Worm (Caenorhabditis elegans) whole organism, L3 larva: Measurements from ENCODE around the gene K01D12.10.

Experiments used
- ama-1 ChIP-seq: fragments of 150-350 bp; optimal IDR thresholded peaks from 2 replicates; lab custom pipeline; 2018
- ceh-9 ChIP-seq: sonication (generic microtip); optimal IDR thresholded peaks from 2 replicates; lab custom pipeline; 2018; ENCODE audit warnings: missing biosample characterization, missing genetic modification characterization
- elt-1 ChIP-seq: fragments of 150-350 bp; optimal IDR thresholded peaks from 2 replicates; lab custom pipeline; 2014; ENCODE audit warnings: missing biosample characterization, missing genetic modification characterization
- elt-3 ChIP-seq, 3 experiments: fragments of 150-350 bp in 1 of 3; sonication (generic microtip) in 2 of 3; optimal IDR thresholded peaks; 2 replicates in 2 of 3; 4 replicates in 1 of 3; lab custom pipeline; 2014 to 2017; ENCODE audit warnings: missing biosample characterization in 3 of 3, missing genetic modification characterization in 3 of 3
- nhr-25 ChIP-seq: sonication (generic microtip); optimal IDR thresholded peaks from 2 replicates; lab custom pipeline; 2017; ENCODE audit warnings: missing biosample characterization, missing genetic modification characterization
- nhr-28 ChIP-seq: fragments of 150-350 bp; optimal IDR thresholded peaks from 2 replicates; lab custom pipeline; 2014; ENCODE audit warnings: missing biosample characterization, missing genetic modification characterization
- nhr-76 ChIP-seq: fragments of 150-350 bp; sonication (generic microtip); optimal IDR thresholded peaks from 5 replicates; lab custom pipeline; 2014; ENCODE audit warnings: missing biosample characterization, missing genetic modification characterization
- pqm-1 ChIP-seq: fragments of 150-350 bp; optimal IDR thresholded peaks from 2 replicates; lab custom pipeline; 2017; ENCODE audit warnings: missing biosample characterization, missing genetic modification characterization, inconsistent platforms
- unc-62 ChIP-seq: fragments of 150-350 bp; sonication (generic microtip); optimal IDR thresholded peaks from 4 replicates; lab custom pipeline; 2014; ENCODE audit warnings: missing biosample characterization, missing genetic modification reagents, missing genetic modification characterization

- TF ChIP-seq unc-62 (GFP tag; lab: Kevin White, UChicago), result no peak
- TF ChIP-seq pqm-1, result peak; percentile 79
- TF ChIP-seq nhr-28 (tag; lab: Kevin White, UChicago), result no peak
- no peak for TF ChIP-seq elt-1 (tag; lab: Kevin White, UChicago)
- no peak for TF ChIP-seq nhr-25 (tag; lab: Kevin White, UChicago)
- no peak for TF ChIP-seq elt-3 (tag; optimal IDR thresholded peaks at IDR 0.05; lab: Kevin White, UChicago)
- no peak for TF ChIP-seq ceh-9 (tag; lab: Kevin White, UChicago)
- TF ChIP-seq nhr-76 (tag; lab: Kevin White, UChicago), result no peak
- TF ChIP-seq ama-1 (lab: Kevin White, UChicago), result no peak
These were observed 9.6 kb downstream of the K01D12.10 start, which contains the start of gene cdr-2 for ce11 chrV:12415656-12416055.
